Worm (Caenorhabditis elegans) whole organism, midembryonic: ENCODE data around the gene F39G3.4.

Experiments used
- T22C8.4 ChIP-seq: fragments of 200-800 bp; sonication (Bioruptor generic); IDR thresholded peaks from 2 replicates; pipeline ENCODE4 v1.3.6; 2022; ENCODE audit warnings: missing genetic modification characterization, missing compliant biosample characterization
- cog-1 ChIP-seq: sonication (generic microtip); optimal IDR thresholded peaks from 2 replicates; lab custom pipeline; 2016; ENCODE audit warnings: missing genetic modification characterization, missing compliant biosample characterization
- flt-1 ChIP-seq: fragments of 200-800 bp; sonication (Bioruptor generic); IDR thresholded peaks from 2 replicates; pipeline ENCODE4 v1.3.6; 2022; ENCODE audit warnings: missing genetic modification characterization, missing compliant biosample characterization
- klf-2 ChIP-seq: fragments of 200-800 bp; sonication (Bioruptor generic); conservative IDR thresholded peaks from 2 replicates; pipeline ENCODE4 v1.3.6; 2022; ENCODE audit warnings: missing genetic modification reagents, missing genetic modification characterization, missing compliant biosample characterization
- tab-1 ChIP-seq: fragments of 200-800 bp; sonication (Bioruptor generic); IDR thresholded peaks from 2 replicates; pipeline ENCODE4 v1.3.6; 2022; ENCODE audit warnings: missing genetic modification characterization, missing compliant biosample characterization
- ztf-23 ChIP-seq: fragments of 200-800 bp; sonication (Bioruptor generic); IDR thresholded peaks from 2 replicates; pipeline ENCODE4 v1.3.6; 2022; ENCODE audit warnings: missing genetic modification reagents, missing genetic modification characterization, missing compliant biosample characterization
- ztf-29 ChIP-seq: fragments of 200-800 bp; sonication (Bioruptor generic); IDR thresholded peaks from 2 replicates; pipeline ENCODE4 v1.3.6; 2022; ENCODE audit warnings: missing genetic modification reagents, missing genetic modification characterization, missing compliant biosample characterization

ce11 chrV:4775140-4775539 is 50.6 kb downstream of the F39G3.4 start:
- TF ChIP-seq cog-1 (no peak), tab-1 (no peak), flt-1 (GFP tag; lab: Robert Waterston, UW) (no peak), klf-2 (GFP tag; lab: Robert Waterston, UW) (no peak), ztf-23 (GFP tag; lab: Robert Waterston, UW) (no peak), ztf-29 (GFP tag; lab: Robert Waterston, UW) (no peak), T22C8.4 (GFP tag; lab: Robert Waterston, UW) (no peak)
